Worm (Caenorhabditis elegans) whole organism, early embryonic: ENCODE measurements around the gene srh-21.

Source experiments
- B0310.2 ChIP-seq: sonication (generic microtip); optimal IDR thresholded peaks from 2 replicates; lab custom pipeline; 2016; ENCODE audit warnings: mild to moderate bottlenecking, missing genetic modification characterization, missing compliant biosample characterization
- F13C5.2 ChIP-seq: sonication (generic microtip); optimal IDR thresholded peaks from 2 replicates; lab custom pipeline; 2017; ENCODE audit warnings: mild to moderate bottlenecking, missing genetic modification characterization, inconsistent platforms, missing compliant biosample characterization
- ama-1 ChIP-seq: fragments of 150-350 bp; optimal IDR thresholded peaks from 2 replicates; lab custom pipeline; 2014
- ceh-13 ChIP-seq: fragments of 200-800 bp; sonication (Bioruptor generic); optimal IDR thresholded peaks from 2 replicates; lab custom pipeline; 2018; ENCODE audit warnings: mild to moderate bottlenecking, missing genetic modification characterization, missing compliant biosample characterization
- ceh-36 ChIP-seq: sonication (generic microtip); optimal IDR thresholded peaks from 2 replicates; lab custom pipeline; 2016; ENCODE audit warnings: missing genetic modification characterization, inconsistent platforms, missing compliant biosample characterization
- flt-1 ChIP-seq: fragments of 200-800 bp; sonication (Bioruptor generic); IDR thresholded peaks from 2 replicates; pipeline ENCODE4 v1.3.6; 2022; ENCODE audit warnings: missing genetic modification characterization, missing compliant biosample characterization
- hmg-4 ChIP-seq: fragments of 200-800 bp; sonication (Bioruptor generic); optimal IDR thresholded peaks from 2 replicates; lab custom pipeline; 2018; ENCODE audit warnings: mild to moderate bottlenecking, missing genetic modification characterization, missing compliant biosample characterization
- pes-1 ChIP-seq: fragments of 200-800 bp; sonication (Bioruptor generic); IDR thresholded peaks from 2 replicates; pipeline ENCODE4 v1.3.6; 2022; ENCODE audit warnings: missing genetic modification reagents, missing genetic modification characterization, missing compliant biosample characterization
- scrt-1 ChIP-seq: fragments of 200-800 bp; sonication (Bioruptor generic); IDR thresholded peaks from 2 replicates; pipeline ENCODE4 v1.3.6; 2022; ENCODE audit warnings: missing genetic modification characterization, missing compliant biosample characterization
- sea-1 ChIP-seq: fragments of 200-800 bp; sonication (Bioruptor generic); conservative IDR thresholded peaks from 2 replicates; pipeline ENCODE4 v1.3.6; 2022; ENCODE audit warnings: missing genetic modification characterization, missing compliant biosample characterization

ce11 chrV:4975140-4975539 lies 48.7 kb downstream of the srh-21 start, which contains the start of gene F26G5.1:
- no peak for TF ChIP-seq ama-1
- no peak for TF ChIP-seq flt-1
- TF ChIP-seq sea-1 = no peak
- no peak for TF ChIP-seq F13C5.2 (tag; lab: Kevin White, UChicago)
- no peak for TF ChIP-seq ceh-36
- TF ChIP-seq hmg-4 (GFP tag; lab: Kevin White, UChicago) = no peak
- no peak for TF ChIP-seq pes-1
- TF ChIP-seq ceh-13 (GFP tag; lab: Kevin White, UChicago) = no peak
- no peak for TF ChIP-seq scrt-1 (GFP tag; lab: Robert Waterston, UW)
- TF ChIP-seq B0310.2 = no peak
